Worm (Caenorhabditis elegans) whole organism, young adult: Measurements from ENCODE around the gene rpt-2.

Source experiments
- C17E4.6 ChIP-seq: fragments of 200-800 bp; sonication (Bioruptor generic); IDR thresholded peaks from 2 replicates; pipeline ENCODE4 v1.3.6; 2022; ENCODE audit warnings: missing genetic modification reagents, missing genetic modification characterization, missing compliant biosample characterization
- F22D6.2 ChIP-seq: sonication (generic microtip); optimal IDR thresholded peaks from 2 replicates; lab custom pipeline; 2016; ENCODE audit warnings: mild to moderate bottlenecking, missing genetic modification characterization, missing compliant biosample characterization
- F52B5.7 ChIP-seq: sonication (generic microtip); optimal IDR thresholded peaks from 2 replicates; lab custom pipeline; 2016; ENCODE audit warnings: mild to moderate bottlenecking, missing genetic modification characterization, missing compliant biosample characterization
- F57C9.4 ChIP-seq: sonication (generic microtip); optimal IDR thresholded peaks from 2 replicates; lab custom pipeline; 2017; ENCODE audit warnings: mild to moderate bottlenecking, missing genetic modification characterization, missing compliant biosample characterization
- akir-1 ChIP-seq: fragments of 200-800 bp; sonication (Bioruptor generic); optimal IDR thresholded peaks from 2 replicates; lab custom pipeline; 2018; ENCODE audit warnings: mild to moderate bottlenecking, missing genetic modification characterization, moderate library complexity, missing compliant biosample characterization
- ama-1 ChIP-seq, 3 experiments: fragments of 150-350 bp in 1 of 3; sonication (generic microtip) in 2 of 3; optimal IDR thresholded peaks; 2 replicates each; lab custom pipeline; 2014 to 2018; ENCODE audit warnings: missing biosample characterization in 2 of 3, missing genetic modification characterization in 2 of 3, missing genetic modification reagents in 2 of 3
- athp-1 ChIP-seq: sonication (generic microtip); optimal IDR thresholded peaks from 2 replicates; lab custom pipeline; 2017; ENCODE audit warnings: mild to moderate bottlenecking, missing genetic modification characterization, missing compliant biosample characterization
- attf-5 ChIP-seq: fragments of 200-800 bp; sonication (Bioruptor generic); optimal IDR thresholded peaks from 2 replicates; lab custom pipeline; 2018; ENCODE audit warnings: mild to moderate bottlenecking, missing genetic modification characterization, missing compliant biosample characterization
- attf-6 ChIP-seq: fragments of 200-800 bp; sonication (Bioruptor generic); IDR thresholded peaks from 2 replicates; pipeline ENCODE4 v1.3.6; 2022; ENCODE audit warnings: missing genetic modification reagents, missing genetic modification characterization, missing compliant biosample characterization
- cebp-1 ChIP-seq, 2 experiments: fragments of 200-800 bp in 1 of 2; sonication (Bioruptor generic) in 1 of 2; sonication (generic microtip) in 1 of 2; IDR thresholded peaks in 1 of 2; optimal IDR thresholded peaks in 1 of 2; 2 replicates each; pipeline versions ENCODE4 v1.3.6 to Lab custom; 2017 to 2022; ENCODE audit warnings: missing compliant biosample characterization in 2 of 2, missing genetic modification characterization in 2 of 2, mild to moderate bottlenecking in 1 of 2, missing genetic modification reagents in 1 of 2, moderate library complexity in 1 of 2
- ceh-27 ChIP-seq: fragments of 200-800 bp; sonication (Bioruptor generic); optimal IDR thresholded peaks from 2 replicates; lab custom pipeline; 2018; ENCODE audit warnings: mild to moderate bottlenecking, missing genetic modification characterization, moderate library complexity, missing compliant biosample characterization
- ceh-40 ChIP-seq: fragments of 200-800 bp; sonication (Bioruptor generic); IDR thresholded peaks from 2 replicates; pipeline ENCODE4 v1.3.6; 2022; ENCODE audit warnings: missing genetic modification characterization, missing compliant biosample characterization
- ceh-79 ChIP-seq: sonication (generic microtip); optimal IDR thresholded peaks from 2 replicates; lab custom pipeline; 2017; ENCODE audit warnings: mild to moderate bottlenecking, missing genetic modification characterization, missing compliant biosample characterization
- ceh-91 ChIP-seq: fragments of 200-800 bp; sonication (Bioruptor generic); IDR thresholded peaks from 2 replicates; pipeline ENCODE4 v1.3.6; 2022; ENCODE audit warnings: missing genetic modification reagents, missing genetic modification characterization, missing compliant biosample characterization
- chd-7 ChIP-seq: sonication (generic microtip); optimal IDR thresholded peaks from 2 replicates; lab custom pipeline; 2016; ENCODE audit warnings: mild to moderate bottlenecking, missing genetic modification characterization, moderate library complexity, missing compliant biosample characterization
- dox-1 ChIP-seq: fragments of 200-800 bp; sonication (Bioruptor generic); IDR thresholded peaks from 2 replicates; pipeline ENCODE4 v1.3.6; 2022; ENCODE audit warnings: missing genetic modification reagents, missing genetic modification characterization, missing compliant biosample characterization
- egl-44 ChIP-seq: fragments of 200-800 bp; sonication (Bioruptor generic); IDR thresholded peaks from 2 replicates; pipeline ENCODE4 v1.3.6; 2022; ENCODE audit warnings: missing genetic modification reagents, missing genetic modification characterization, missing compliant biosample characterization
- egrh-3 ChIP-seq: fragments of 200-800 bp; sonication (Bioruptor generic); IDR thresholded peaks from 2 replicates; pipeline ENCODE4 v1.3.6; 2022; ENCODE audit warnings: missing genetic modification reagents, missing genetic modification characterization, missing compliant biosample characterization
- hmg-20 ChIP-seq: fragments of 200-800 bp; sonication (Bioruptor generic); IDR thresholded peaks from 2 replicates; pipeline ENCODE4 v1.3.6; 2022; ENCODE audit warnings: missing genetic modification reagents, missing genetic modification characterization, missing compliant biosample characterization
- hrde-1 ChIP-seq: sonication (generic microtip); optimal IDR thresholded peaks from 2 replicates; lab custom pipeline; 2016; ENCODE audit warnings: missing genetic modification characterization, mild to moderate bottlenecking, missing compliant biosample characterization, moderate library complexity, missing genotype, missing genetic modification reagents, borderline replicate concordance
- let-526 ChIP-seq: fragments of 200-800 bp; sonication (Bioruptor generic); IDR thresholded peaks from 2 replicates; pipeline ENCODE4 v1.3.6; 2022; ENCODE audit warnings: missing genetic modification reagents, missing genetic modification characterization, missing compliant biosample characterization
- lin-54 ChIP-seq: fragments of 200-800 bp; sonication (Bioruptor generic); optimal IDR thresholded peaks from 2 replicates; lab custom pipeline; 2018; ENCODE audit warnings: mild to moderate bottlenecking, missing genetic modification characterization, missing compliant biosample characterization
- madf-3 ChIP-seq: fragments of 200-800 bp; sonication (Bioruptor generic); IDR thresholded peaks from 2 replicates; pipeline ENCODE4 v1.3.6; 2022; ENCODE audit warnings: missing genetic modification reagents, missing genetic modification characterization, missing compliant biosample characterization
- nfyb-1 ChIP-seq: fragments of 200-800 bp; sonication (Bioruptor generic); IDR thresholded peaks from 2 replicates; pipeline ENCODE4 v1.3.6; 2022; ENCODE audit warnings: missing genetic modification reagents, missing genetic modification characterization, missing compliant biosample characterization
- pbrm-1 ChIP-seq: fragments of 200-800 bp; sonication (Bioruptor generic); IDR thresholded peaks from 2 replicates; pipeline ENCODE4 v1.3.6; 2022; ENCODE audit warnings: missing genetic modification reagents, missing genetic modification characterization, missing compliant biosample characterization
- snpc-1.3 ChIP-seq: sonication (generic microtip); optimal IDR thresholded peaks from 2 replicates; lab custom pipeline; 2017; ENCODE audit warnings: missing genetic modification characterization, mild to moderate bottlenecking, missing compliant biosample characterization, antibody characterized with exemption, moderate library complexity, missing genotype, missing genetic modification reagents; ENCODE audit not compliant: insufficient read depth
- snpc-4 ChIP-seq, 5 experiments: fragments of 150-350 bp in 1 of 5; sonication (generic microtip) in 4 of 5; optimal IDR thresholded peaks; 2 replicates each; lab custom pipeline; 2014 to 2018; ENCODE audit warnings: missing genetic modification characterization in 5 of 5, missing biosample characterization in 3 of 5, antibody characterized with exemption in 2 of 5, mild to moderate bottlenecking in 2 of 5, missing compliant biosample characterization in 2 of 5, missing genotype in 2 of 5, moderate library complexity in 2 of 5, missing genetic modification reagents in 1 of 5
- sptf-2 ChIP-seq: fragments of 200-800 bp; sonication (Bioruptor generic); optimal IDR thresholded peaks from 2 replicates; lab custom pipeline; 2018; ENCODE audit warnings: mild to moderate bottlenecking, missing genetic modification characterization, missing compliant biosample characterization
- tbp1 ChIP-seq: fragments of 200-800 bp; sonication (Bioruptor generic); optimal IDR thresholded peaks from 2 replicates; lab custom pipeline; 2018; ENCODE audit warnings: mild to moderate bottlenecking, missing genetic modification characterization, missing compliant biosample characterization
- zfh-2 ChIP-seq: fragments of 200-800 bp; sonication (Bioruptor generic); conservative IDR thresholded peaks from 2 replicates; pipeline ENCODE4 v1.3.6; 2022; ENCODE audit warnings: missing genetic modification reagents, missing genetic modification characterization, missing compliant biosample characterization
- zim-3 ChIP-seq: sonication (generic microtip); optimal IDR thresholded peaks from 2 replicates; lab custom pipeline; 2017; ENCODE audit warnings: mild to moderate bottlenecking, missing genetic modification characterization, moderate library complexity, missing compliant biosample characterization
- ztf-26 ChIP-seq: sonication (generic microtip); optimal IDR thresholded peaks from 2 replicates; lab custom pipeline; 2017; ENCODE audit warnings: missing genetic modification characterization, missing compliant biosample characterization

The rpt-2 gene

ce11 chrV:6015546-6016089 is 1.9 kb downstream of the rpt-2 start (continued):
- TF ChIP-seq lin-54 (peak; percentile 22), snpc-4 (GFP tag; optimal IDR thresholded peaks at IDR 0.05; lab: Kevin White, UChicago) (no peak), snpc-4 (tag; optimal IDR thresholded peaks at IDR 0.05; lab: Kevin White, UChicago) (no peak), pbrm-1 (GFP tag; lab: Robert Waterston, UW) (peak; percentile 40; the same call in 1 of the 2 replicates), F57C9.4 (tag; lab: Kevin White, UChicago) (no peak), akir-1 (no peak), ceh-79 (no peak), nfyb-1 (no peak), ceh-91 (GFP tag; lab: Robert Waterston, UW) (no peak), tbp1 (GFP tag; lab: Kevin White, UChicago) (no peak), zim-3 (no peak), egrh-3 (GFP tag; lab: Robert Waterston, UW) (no peak), sptf-2 (GFP tag; lab: Kevin White, UChicago) (no peak), chd-7 (no peak), attf-6 (GFP tag; lab: Robert Waterston, UW) (no peak), attf-5 (no peak), snpc-1.3 (no peak), ceh-27 (GFP tag; lab: Kevin White, UChicago) (no peak), F52B5.7 (tag; lab: Kevin White, UChicago) (no peak)

ce11 chrV:6012401-6012800 is 5.1 kb downstream of the rpt-2 start:
- peak; percentile 72; the same call in 1 of the 2 replicates for TF ChIP-seq cebp-1 (GFP tag; IDR thresholded peaks at IDR 0.05; lab: Robert Waterston, UW)
- TF ChIP-seq cebp-1 (tag; optimal IDR thresholded peaks at IDR 0.05; lab: Kevin White, UChicago), result peak; percentile 86
- TF ChIP-seq madf-3 (GFP tag; lab: Robert Waterston, UW), result no peak
- no peak for TF ChIP-seq ama-1 (optimal IDR thresholded peaks at IDR 0.05; lab: Kevin White, UChicago)
- no peak for TF ChIP-seq ama-1 (GFP tag; optimal IDR thresholded peaks at IDR 0.05; lab: Kevin White, UChicago)
- TF ChIP-seq, all 124 proteins: peak for 1

ce11 chrV:6010642-6011041 is 6.8 kb downstream of the rpt-2 start:
- TF ChIP-seq ceh-40 (GFP tag; lab: Robert Waterston, UW) (no peak), hmg-20 (GFP tag; lab: Robert Waterston, UW) (no peak), ceh-27 (GFP tag; lab: Kevin White, UChicago) (no peak), hrde-1 (no peak), let-526 (GFP tag; lab: Robert Waterston, UW) (no peak), ztf-26 (tag; lab: Kevin White, UChicago) (no peak), F22D6.2 (tag; lab: Kevin White, UChicago) (no peak), C17E4.6 (GFP tag; lab: Robert Waterston, UW) (no peak), dox-1 (GFP tag; lab: Robert Waterston, UW) (no peak)

- TF ChIP-seq zfh-2 (GFP tag; lab: Robert Waterston, UW) (peak; percentile 63; the same call in 1 of the 2 replicates), egl-44 (GFP tag; lab: Robert Waterston, UW) (no peak), athp-1 (no peak)
Observed at ce11 chrV:6007927-6008326, 9.5 kb downstream of the rpt-2 start.
